Fruit fly (Drosophila melanogaster) whole organism, embryonic: ENCODE data around the gene Cyfip.

Source experiments
- Asciz ChIP-seq: fragments of 200-800 bp; sonication (Bioruptor generic); optimal IDR thresholded peaks from 2 replicates; lab custom pipeline; 2017; ENCODE audit warnings: missing biosample characterization, mild to moderate bottlenecking, missing genetic modification characterization, missing genetic modification reagents
- B-H1 ChIP-seq: fragments of 200-800 bp; sonication (Bioruptor generic); IDR thresholded peaks from 3 replicates; pipeline ENCODE4 v1.3.6; 2022; ENCODE audit warnings: missing biosample characterization, missing genetic modification characterization
- B-H2 ChIP-seq: fragments of 200-800 bp; sonication (Bioruptor generic); optimal IDR thresholded peaks from 2 replicates; lab custom pipeline; 2018; ENCODE audit warnings: missing biosample characterization, mild to moderate bottlenecking, missing genetic modification characterization
- CG10979 ChIP-seq: fragments of 200-800 bp; sonication (Bioruptor generic); optimal IDR thresholded peaks from 2 replicates; lab custom pipeline; 2018; ENCODE audit warnings: missing biosample characterization, mild to moderate bottlenecking, missing genetic modification characterization, moderate library complexity
- CG11093 ChIP-seq: fragments of 200-800 bp; sonication (Bioruptor generic); IDR thresholded peaks from 3 replicates; pipeline ENCODE4 v1.3.6; 2022; ENCODE audit warnings: missing biosample characterization, missing genetic modification characterization
- CG12071 ChIP-seq: fragments of 200-800 bp; sonication (Bioruptor generic); optimal IDR thresholded peaks from 3 replicates; lab custom pipeline; 2018; ENCODE audit warnings: missing biosample characterization, mild to moderate bottlenecking, missing genetic modification characterization
- CG13775 ChIP-seq: fragments of 200-800 bp; sonication (Bioruptor generic); optimal IDR thresholded peaks from 3 replicates; lab custom pipeline; 2017; ENCODE audit warnings: missing biosample characterization, mild to moderate bottlenecking, missing genetic modification characterization
- CG14441 ChIP-seq: fragments of 200-800 bp; sonication (Bioruptor generic); IDR thresholded peaks from 2 replicates; pipeline ENCODE4 v1.3.6; 2022; ENCODE audit warnings: missing biosample characterization, missing genetic modification characterization
- CG15011 ChIP-seq: fragments of 200-800 bp; sonication (Bioruptor generic); optimal IDR thresholded peaks from 3 replicates; lab custom pipeline; 2018; ENCODE audit warnings: missing biosample characterization, mild to moderate bottlenecking, missing genetic modification characterization
- CG1602 ChIP-seq: fragments of 200-800 bp; sonication (Bioruptor generic); optimal IDR thresholded peaks from 3 replicates; lab custom pipeline; 2016; ENCODE audit warnings: missing biosample characterization, missing genetic modification characterization
- CG16863 ChIP-seq: fragments of 200-800 bp; sonication (Bioruptor generic); optimal IDR thresholded peaks from 3 replicates; lab custom pipeline; 2016; ENCODE audit warnings: missing biosample characterization, missing genetic modification characterization
- CG17612 ChIP-seq: fragments of 200-800 bp; sonication (Bioruptor generic); IDR thresholded peaks from 2 replicates; pipeline ENCODE4 v1.3.6; 2022; ENCODE audit warnings: missing biosample characterization, missing genetic modification characterization
- CG18476 ChIP-seq: fragments of 200-800 bp; sonication (Bioruptor generic); optimal IDR thresholded peaks from 2 replicates; lab custom pipeline; 2016; ENCODE audit warnings: missing biosample characterization, mild to moderate bottlenecking, missing genetic modification characterization
- CG18599 ChIP-seq: fragments of 200-800 bp; sonication (Bioruptor generic); optimal IDR thresholded peaks from 3 replicates; lab custom pipeline; 2017; ENCODE audit warnings: missing biosample characterization, missing genetic modification characterization, mild to moderate bottlenecking, moderate library complexity, missing genetic modification reagents
- CG2116 ChIP-seq: fragments of 200-800 bp; sonication (Bioruptor generic); optimal IDR thresholded peaks from 3 replicates; lab custom pipeline; 2018; ENCODE audit warnings: missing biosample characterization, mild to moderate bottlenecking, missing genetic modification characterization
- CG2199 ChIP-seq: fragments of 200-800 bp; sonication (Bioruptor generic); IDR thresholded peaks from 3 replicates; pipeline ENCODE4 v1.3.6; 2022; ENCODE audit warnings: missing biosample characterization, missing genetic modification characterization
- CG31365 ChIP-seq: fragments of 200-800 bp; sonication (Bioruptor generic); optimal IDR thresholded peaks from 2 replicates; lab custom pipeline; 2018; ENCODE audit warnings: missing biosample characterization, mild to moderate bottlenecking, missing genetic modification characterization
- CG32767 ChIP-seq: fragments of 200-800 bp; sonication (Bioruptor generic); IDR thresholded peaks from 2 replicates; pipeline ENCODE4 v1.3.6; 2022; ENCODE audit warnings: missing biosample characterization, missing genetic modification characterization
- CG4424 ChIP-seq: fragments of 200-800 bp; sonication (Bioruptor generic); optimal IDR thresholded peaks from 3 replicates; lab custom pipeline; 2016; ENCODE audit warnings: missing biosample characterization, missing genetic modification characterization
- CG4617 ChIP-seq: fragments of 200-800 bp; sonication (Bioruptor generic); optimal IDR thresholded peaks from 3 replicates; lab custom pipeline; 2016; ENCODE audit warnings: missing biosample characterization, missing genetic modification characterization, borderline replicate concordance
- CG8388 ChIP-seq: fragments of 200-800 bp; sonication (Bioruptor generic); optimal IDR thresholded peaks from 2 replicates; lab custom pipeline; 2019; ENCODE audit warnings: missing biosample characterization, mild to moderate bottlenecking, missing genetic modification characterization, moderate library complexity
- CG9932 ChIP-seq: fragments of 200-800 bp; sonication (Bioruptor generic); IDR thresholded peaks from 2 replicates; pipeline ENCODE4 v1.3.6; 2022; ENCODE audit warnings: missing biosample characterization, missing genetic modification characterization
- D19B ChIP-seq: fragments of 200-800 bp; sonication (Bioruptor generic); optimal IDR thresholded peaks from 2 replicates; lab custom pipeline; 2017; ENCODE audit warnings: missing biosample characterization, mild to moderate bottlenecking, missing genetic modification characterization
- Dad ChIP-seq: fragments of 200-800 bp; sonication (Bioruptor generic); optimal IDR thresholded peaks from 3 replicates; lab custom pipeline; 2016; ENCODE audit warnings: missing biosample characterization, missing genetic modification characterization
- Dll ChIP-seq: fragments of 200-800 bp; sonication (Bioruptor generic); IDR thresholded peaks from 4 replicates; pipeline ENCODE4 v1.3.6; 2022; ENCODE audit warnings: missing biosample characterization, missing genetic modification characterization; ENCODE audit not compliant: partially characterized antibody
- Doc3 ChIP-seq: fragments of 200-800 bp; sonication (Bioruptor generic); IDR thresholded peaks from 3 replicates; pipeline ENCODE4 v1.3.6; 2022; ENCODE audit warnings: missing biosample characterization, missing genetic modification characterization; ENCODE audit not compliant: partially characterized antibody
- Fer2 ChIP-seq: fragments of 200-800 bp; sonication (Bioruptor generic); optimal IDR thresholded peaks from 2 replicates; lab custom pipeline; 2018; ENCODE audit warnings: missing biosample characterization, mild to moderate bottlenecking, missing genetic modification characterization, moderate library complexity
- H15 ChIP-seq: fragments of 200-800 bp; sonication (Bioruptor generic); IDR thresholded peaks from 3 replicates; pipeline ENCODE4 v1.3.6; 2022; ENCODE audit warnings: missing biosample characterization, missing genetic modification characterization
- HLH3B ChIP-seq: fragments of 200-800 bp; sonication (Bioruptor generic); IDR thresholded peaks from 2 replicates; pipeline ENCODE4 v1.3.6; 2022; ENCODE audit warnings: missing biosample characterization, missing genetic modification characterization
- Hmx ChIP-seq: fragments of 200-800 bp; sonication (Bioruptor generic); optimal IDR thresholded peaks from 2 replicates; lab custom pipeline; 2016; ENCODE audit warnings: missing biosample characterization, missing genetic modification characterization
- Med ChIP-seq: fragments of 200-800 bp; sonication (Bioruptor generic); peaks from one replicate; lab custom pipeline; 2016; ENCODE audit warnings: missing biosample characterization, missing genetic modification characterization, mild to moderate bottlenecking, inconsistent platforms, moderate library complexity
- NC2α ChIP-seq: fragments of 200-800 bp; sonication (Bioruptor generic); optimal IDR thresholded peaks from 2 replicates; lab custom pipeline; 2016; ENCODE audit warnings: missing biosample characterization, missing genetic modification characterization
- NfI ChIP-seq: fragments of 200-800 bp; sonication (Bioruptor generic); optimal IDR thresholded peaks from 3 replicates; lab custom pipeline; 2018; ENCODE audit warnings: missing biosample characterization, mild to moderate bottlenecking, missing genetic modification characterization, moderate library complexity
- Sin3A ChIP-seq: fragments of >200 bp; optimal IDR thresholded peaks from 2 replicates; lab custom pipeline; 2018
- Sry-δ ChIP-seq: fragments of 200-800 bp; sonication (Bioruptor generic); optimal IDR thresholded peaks from 2 replicates; lab custom pipeline; 2016; ENCODE audit warnings: missing biosample characterization, missing genetic modification characterization
- Tbp ChIP-seq: fragments of >200 bp; optimal IDR thresholded peaks from 2 replicates; lab custom pipeline; 2018; ENCODE audit warnings: missing biosample characterization, missing genetic modification characterization
- ara ChIP-seq: fragments of 200-800 bp; sonication (Bioruptor generic); IDR thresholded peaks from 2 replicates; pipeline ENCODE4 v1.3.6; 2022; ENCODE audit warnings: missing biosample characterization, missing genetic modification characterization
- ase ChIP-seq: fragments of 200-800 bp; sonication (Bioruptor generic); IDR thresholded peaks from 3 replicates; pipeline ENCODE4 v1.3.6; 2022; ENCODE audit warnings: missing biosample characterization, missing genetic modification characterization
- ato ChIP-seq: fragments of 200-800 bp; sonication (Bioruptor generic); IDR thresholded peaks from 2 replicates; pipeline ENCODE4 v1.3.6; 2022; ENCODE audit warnings: missing biosample characterization, missing genetic modification characterization; ENCODE audit not compliant: partially characterized antibody
- bigmax ChIP-seq: fragments of 200-800 bp; sonication (Bioruptor generic); optimal IDR thresholded peaks from 2 replicates; lab custom pipeline; 2018; ENCODE audit warnings: missing biosample characterization, mild to moderate bottlenecking, missing genetic modification characterization
- bowl ChIP-seq: fragments of 200-800 bp; sonication (Bioruptor generic); IDR thresholded peaks from 2 replicates; pipeline ENCODE4 v1.3.6; 2022; ENCODE audit warnings: missing biosample characterization, missing genetic modification characterization
- chm ChIP-seq: fragments of 200-800 bp; sonication (Bioruptor generic); IDR thresholded peaks from 2 replicates; pipeline ENCODE4 v1.3.6; 2022; ENCODE audit warnings: missing biosample characterization, missing genetic modification characterization
- crol ChIP-seq: fragments of 200-800 bp; sonication (Bioruptor generic); IDR thresholded peaks from 2 replicates; pipeline ENCODE4 v1.3.6; 2022; ENCODE audit warnings: missing biosample characterization, missing genetic modification characterization
- fd102C ChIP-seq: fragments of 200-800 bp; sonication (Bioruptor generic); optimal IDR thresholded peaks from 2 replicates; lab custom pipeline; 2018; ENCODE audit warnings: missing biosample characterization, mild to moderate bottlenecking, missing genetic modification characterization, moderate library complexity
- lilli ChIP-seq: fragments of 200-800 bp; sonication (Bioruptor generic); optimal IDR thresholded peaks from 3 replicates; lab custom pipeline; 2016; ENCODE audit warnings: missing biosample characterization, missing genetic modification characterization
- nerfin-1 ChIP-seq: fragments of 200-800 bp; sonication (Bioruptor generic); optimal IDR thresholded peaks from 3 replicates; lab custom pipeline; 2019; ENCODE audit warnings: missing biosample characterization, mild to moderate bottlenecking, missing genetic modification characterization, moderate library complexity
- otp ChIP-seq: fragments of 200-800 bp; sonication (Bioruptor generic); IDR thresholded peaks from 3 replicates; pipeline ENCODE4, ENCODE4 v1.3.6; 2022; ENCODE audit warnings: missing biosample characterization, missing genetic modification characterization
- pfk ChIP-seq: fragments of 200-800 bp; sonication (Bioruptor generic); optimal IDR thresholded peaks from 2 replicates; lab custom pipeline; 2018; ENCODE audit warnings: missing biosample characterization, mild to moderate bottlenecking, missing genetic modification characterization, moderate library complexity
- pzg ChIP-seq: fragments of 200-800 bp; sonication (Bioruptor generic); optimal IDR thresholded peaks from 3 replicates; lab custom pipeline; 2018; ENCODE audit warnings: missing biosample characterization, mild to moderate bottlenecking, missing genetic modification characterization, moderate library complexity
- sna ChIP-seq: fragments of 200-800 bp; sonication (Bioruptor generic); IDR thresholded peaks from 2 replicates; pipeline ENCODE4 v1.3.6; 2022; ENCODE audit warnings: missing biosample characterization, missing genetic modification characterization; ENCODE audit not compliant: partially characterized antibody
- sqz ChIP-seq: fragments of 200-800 bp; sonication (Bioruptor generic); optimal IDR thresholded peaks from 3 replicates; lab custom pipeline; 2018; ENCODE audit warnings: missing biosample characterization, mild to moderate bottlenecking, missing genetic modification characterization
- stc ChIP-seq: fragments of 200-800 bp; sonication (Bioruptor generic); IDR thresholded peaks from 2 replicates; pipeline ENCODE4 v1.3.6; 2022; ENCODE audit warnings: missing biosample characterization, missing genetic modification characterization
- vvl ChIP-seq: fragments of 200-800 bp; sonication (Bioruptor generic); IDR thresholded peaks from 2 replicates; pipeline ENCODE4 v1.3.6; 2022; ENCODE audit warnings: missing biosample characterization, missing genetic modification characterization

Cyfip gene

dm6 chr3R:15287763-15288162 is 45.3 kb upstream of the Cyfip start (continued):
- no peak for TF ChIP-seq CG9932
- no peak for TF ChIP-seq CG2199 (GFP tag; lab: Robert Waterston, UW)
- no peak for TF ChIP-seq CG11093 (GFP tag; lab: Robert Waterston, UW)
- TF ChIP-seq CG4424 (GFP tag; lab: Kevin White, UChicago) = no peak
- TF ChIP-seq pzg = peak; percentile 98
- no peak for TF ChIP-seq CG12071 (GFP tag; lab: Kevin White, UChicago)
- peak; percentile 23 for TF ChIP-seq nerfin-1 (tag; lab: Kevin White, UChicago)
- TF ChIP-seq CG1602 (GFP tag; lab: Kevin White, UChicago) = no peak
- TF ChIP-seq fd102C (GFP tag; lab: Kevin White, UChicago) = no peak
- no peak for TF ChIP-seq ato
- TF ChIP-seq CG15011 (GFP tag; lab: Kevin White, UChicago) = no peak
- peak; percentile 86 for TF ChIP-seq Med (GFP tag; lab: Kevin White, UChicago)
- no peak for TF ChIP-seq CG16863 (GFP tag; lab: Kevin White, UChicago)
- TF ChIP-seq Sin3A (lab: Kevin White, UChicago) = peak; percentile 96
- peak; percentile 6 for TF ChIP-seq Dad (GFP tag; lab: Kevin White, UChicago)
- no peak for TF ChIP-seq CG14441 (GFP tag; lab: Robert Waterston, UW)
- no peak for TF ChIP-seq CG32767 (GFP tag; lab: Robert Waterston, UW)
- peak; percentile 48 for TF ChIP-seq lilli
- TF ChIP-seq crol (GFP tag; lab: Robert Waterston, UW) = no peak
- TF ChIP-seq vvl = no peak
- no peak for TF ChIP-seq NC2α (GFP tag; lab: Kevin White, UChicago)
- no peak for TF ChIP-seq CG10979 (tag; lab: Kevin White, UChicago)
- no peak for TF ChIP-seq H15 (GFP tag; lab: Robert Waterston, UW)
- TF ChIP-seq pfk = no peak
- no peak for TF ChIP-seq D19B
- TF ChIP-seq bowl (GFP tag; lab: Robert Waterston, UW) = no peak
- no peak for TF ChIP-seq CG13775 (GFP tag; lab: Kevin White, UChicago)
- TF ChIP-seq ara (GFP tag; lab: Robert Waterston, UW) = no peak
- no peak for TF ChIP-seq Tbp
- TF ChIP-seq HLH3B = no peak
- no peak for TF ChIP-seq CG18476 (GFP tag; lab: Kevin White, UChicago)
- TF ChIP-seq chm = no peak
- no peak for TF ChIP-seq CG18599 (GFP tag; lab: Kevin White, UChicago)
- no peak for TF ChIP-seq otp
- no peak for TF ChIP-seq stc (GFP tag; lab: Robert Waterston, UW)
- TF ChIP-seq sqz (GFP tag; lab: Kevin White, UChicago) = peak; percentile 91
- TF ChIP-seq Doc3 = no peak
- TF ChIP-seq Asciz (GFP tag; lab: Kevin White, UChicago) = no peak
- TF ChIP-seq ase (GFP tag; lab: Robert Waterston, UW) = no peak
- no peak for TF ChIP-seq sna (GFP tag; lab: Robert Waterston, UW)
- no peak for TF ChIP-seq CG8388 (GFP tag; lab: Kevin White, UChicago)
- no peak for TF ChIP-seq Dll
- no peak for TF ChIP-seq Fer2 (tag; lab: Kevin White, UChicago)
- TF ChIP-seq bigmax (GFP tag; lab: Kevin White, UChicago) = no peak
- TF ChIP-seq Hmx (GFP tag; lab: Kevin White, UChicago) = no peak
- TF ChIP-seq B-H2 (GFP tag; lab: Kevin White, UChicago) = no peak
- peak; percentile 77 for TF ChIP-seq CG4617 (GFP tag; lab: Kevin White, UChicago)
- peak; percentile 68 for TF ChIP-seq Sry-δ (GFP tag; lab: Kevin White, UChicago)
- peak; percentile 89 for TF ChIP-seq CG2116 (GFP tag; lab: Kevin White, UChicago)
- TF ChIP-seq B-H1 (GFP tag; lab: Robert Waterston, UW) = no peak
- TF ChIP-seq CG17612 = no peak
- no peak for TF ChIP-seq NfI (GFP tag; lab: Kevin White, UChicago)
- TF ChIP-seq CG31365 (tag; lab: Kevin White, UChicago) = no peak
